Worm (Caenorhabditis elegans): ENCODE results near the gene D1086.1.

ce11 chrV:14098519-14098918 is at the start of gene D1086.1, which contains the start of gene D1086.2:
- no peak for TF ChIP-seq nhr-237 (tag; optimal IDR thresholded peaks at IDR 0.05)
- TF ChIP-seq nhr-10 (tag; optimal IDR thresholded peaks at IDR 0.05) = no peak
- no peak for TF ChIP-seq snpc-4 (tag; optimal IDR thresholded peaks at IDR 0.05)
- no peak for TF ChIP-seq ama-1 (optimal IDR thresholded peaks at IDR 0.05)
- TF ChIP-seq unc-62 (GFP tag; optimal IDR thresholded peaks at IDR 0.05) = no peak
- TF ChIP-seq lin-13 (GFP tag; optimal IDR thresholded peaks at IDR 0.05) = no peak
